Worm (Caenorhabditis elegans): ENCODE measurements around the gene C07A12.7.

The C07A12.7 gene

DNA sequence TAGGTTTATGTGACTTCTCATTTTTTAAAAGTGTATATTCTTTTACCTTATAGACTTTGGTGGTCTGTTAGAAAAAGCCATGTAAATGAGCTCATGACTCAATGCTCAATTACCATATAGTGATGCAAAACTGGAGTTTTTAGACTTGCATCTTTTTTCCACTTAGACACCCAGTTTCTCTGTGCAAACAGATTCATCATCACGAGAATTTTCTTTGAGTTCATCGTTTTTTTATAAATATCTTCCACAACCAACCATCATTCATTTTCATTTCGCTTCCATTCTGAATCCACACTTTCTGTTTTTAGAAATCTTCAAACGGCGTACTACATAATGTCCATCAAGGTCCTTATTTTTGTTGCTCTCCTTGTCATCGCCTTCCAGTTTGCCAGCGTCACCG, 22.6 kb upstream of the C07A12.7 start, which contains the start of gene C07A12.2:
C07A12.2 (plus strand) TSS at position 301 of the 400 bp plus-strand sequence.
- TF ChIP-seq dmd-9 (GFP tag; IDR thresholded peaks at IDR 0.05), result no peak
- no peak for TF ChIP-seq attf-4 (tag; optimal IDR thresholded peaks at IDR 0.05)
- no peak for TF ChIP-seq arid-1 (GFP tag; conservative IDR thresholded peaks at IDR 0.05)
- TF ChIP-seq ces-1 (GFP tag; optimal IDR thresholded peaks at IDR 0.05), result no peak
- no peak for TF ChIP-seq snpc-4 (tag; optimal IDR thresholded peaks at IDR 0.05)
- TF ChIP-seq sdz-12 (GFP tag; optimal IDR thresholded peaks at IDR 0.05), result no peak
- TF ChIP-seq lin-38 (GFP tag; IDR thresholded peaks at IDR 0.05), result no peak
- TF ChIP-seq egl-27 (tag; optimal IDR thresholded peaks at IDR 0.05), result no peak
- no peak for TF ChIP-seq hmg-1.1 (GFP tag; IDR thresholded peaks at IDR 0.05)
- TF ChIP-seq nhr-25 (tag; optimal IDR thresholded peaks at IDR 0.05; ENCODE audit: borderline replicate concordance, insufficient read depth), result no peak
- TF ChIP-seq nhr-76 (tag; optimal IDR thresholded peaks at IDR 0.05), result no peak
- TF ChIP-seq fkh-10 (GFP tag; optimal IDR thresholded peaks at IDR 0.05), result no peak

ce11 chrX:4534112-4534511, 12.2 kb upstream of the C07A12.7 start:
- no peak for TF ChIP-seq saeg-2 (GFP tag; IDR thresholded peaks at IDR 0.05)
- peak; percentile 37 for TF ChIP-seq pqm-1 (tag; optimal IDR thresholded peaks at IDR 0.05)
- TF ChIP-seq dve-1 (tag; optimal IDR thresholded peaks at IDR 0.05; ENCODE audit: insufficient read depth), result peak; percentile 8
- peak; percentile 21 for TF ChIP-seq hlh-11 (tag; optimal IDR thresholded peaks at IDR 0.05)
- TF ChIP-seq daf-8 (GFP tag; IDR thresholded peaks at IDR 0.05), result no peak
- TF ChIP-seq daf-16 (GFP tag; optimal IDR thresholded peaks at IDR 0.05), result no peak
- TF ChIP-seq daf-16 (tag; optimal IDR thresholded peaks at IDR 0.05), result peak; percentile 65
- 0 out of 2 replicates have a peak, but pooled peaks have one; percentile 10 for TF ChIP-seq dmd-6 (GFP tag; IDR thresholded peaks at IDR 0.05)
- peak; percentile 54 for TF ChIP-seq nhr-28 (tag; optimal IDR thresholded peaks at IDR 0.05)

ce11 chrX:4532160-4532741, 10.3 kb upstream of the C07A12.7 start, which contains the start of gene nhr-35:
Gene nhr-35 (plus strand): TSS chrX:4532691.
- TF ChIP-seq jun-1 (tag; optimal IDR thresholded peaks at IDR 0.05) (peak; percentile 29), unc-130 (GFP tag; optimal IDR thresholded peaks at IDR 0.05) (no peak), nhr-76 (tag; optimal IDR thresholded peaks at IDR 0.05) (no peak), nhr-48 (tag; optimal IDR thresholded peaks at IDR 0.05) (peak; percentile 93), daf-16 (GFP tag; optimal IDR thresholded peaks at IDR 0.05) (peak; percentile 22 to 73), daf-16 (tag; optimal IDR thresholded peaks at IDR 0.05) (peak; percentile 96), nhr-42 (GFP tag; IDR thresholded peaks at IDR 0.05) (peak; percentile 66; the same call in 1 of the 2 replicates), hlh-30 (tag; optimal IDR thresholded peaks at IDR 0.05; ENCODE audit: insufficient read depth) (peak; percentile 99), nhr-11 (tag; optimal IDR thresholded peaks at IDR 0.05) (peak; percentile 70), zag-1 (tag; optimal IDR thresholded peaks at IDR 0.05) (no peak), dmd-6 (GFP tag; IDR thresholded peaks at IDR 0.05) (peak; percentile 100), hlh-11 (tag; optimal IDR thresholded peaks at IDR 0.05) (peak; percentile 98), mep-1 (tag; optimal IDR thresholded peaks at IDR 0.05) (peak; percentile 73), daf-8 (GFP tag; IDR thresholded peaks at IDR 0.05) (no peak), nhr-25 (tag; optimal IDR thresholded peaks at IDR 0.05; ENCODE audit: borderline replicate concordance, insufficient read depth) (no peak), fkh-10 (GFP tag; optimal IDR thresholded peaks at IDR 0.05) (no peak), ceh-20 (GFP tag; IDR thresholded peaks at IDR 0.05) (peak; percentile 72; the same call in 1 of the 2 replicates), mxl-2 (GFP tag; conservative IDR thresholded peaks at IDR 0.05) (peak; percentile 90), cey-2 (tag; optimal IDR thresholded peaks at IDR 0.05; ENCODE audit: borderline replicate concordance, insufficient read depth) (peak; percentile 28), lin-38 (GFP tag; IDR thresholded peaks at IDR 0.05) (peak; percentile 36; the same call in 1 of the 2 replicates), aha-1 (tag) (peak; percentile 0), T20F7.1 (GFP tag; optimal IDR thresholded peaks at IDR 0.05) (peak; percentile 79), pqm-1 (tag; optimal IDR thresholded peaks at IDR 0.05) (peak; percentile 91), rbr-2 (tag; optimal IDR thresholded peaks at IDR 0.05) (peak; percentile 19), dve-1 (tag; optimal IDR thresholded peaks at IDR 0.05; ENCODE audit: insufficient read depth) (peak; percentile 94), dmd-9 (GFP tag; IDR thresholded peaks at IDR 0.05) (0 out of 2 replicates have a peak, but pooled peaks have one; percentile 43), lin-1 (GFP tag; IDR thresholded peaks at IDR 0.05) (peak; percentile 81; the same call in 1 of the 2 replicates), tra-1 (GFP tag; IDR thresholded peaks at IDR 0.05) (peak; percentile 93), mdl-1 (tag; optimal IDR thresholded peaks at IDR 0.05) (peak; percentile 42 to 90), mxl-3 (GFP tag; optimal IDR thresholded peaks at IDR 0.05) (peak; percentile 100), lsy-2 (tag; optimal IDR thresholded peaks at IDR 0.05) (peak; percentile 22 to 70), egl-43 (GFP tag; IDR thresholded peaks at IDR 0.05) (0 out of 2 replicates have a peak, but pooled peaks have one; percentile 18), daf-19 (GFP tag; conservative IDR thresholded peaks at IDR 0.05) (0 out of 2 replicates have a peak, but pooled peaks have one; percentile 9), mes-2 (tag; optimal IDR thresholded peaks at IDR 0.05; ENCODE audit: poor library complexity, severe bottlenecking) (peak; percentile 38), lin-15B (tag; optimal IDR thresholded peaks at IDR 0.05) (no peak)
